Worm (Caenorhabditis elegans) whole organism, L3 larva: ENCODE data around the gene R05G6.10.

ENCODE experiments used
- R02D3.7 ChIP-seq: fragments of 150-350 bp; optimal IDR thresholded peaks from 2 replicates; lab custom pipeline; 2014; ENCODE audit warnings: missing biosample characterization, missing genetic modification characterization
- daf-12 ChIP-seq: fragments of 150-350 bp; optimal IDR thresholded peaks from 2 replicates; lab custom pipeline; 2014; ENCODE audit warnings: missing biosample characterization, missing genetic modification reagents, missing genetic modification characterization
- elt-2 ChIP-seq: sonication (generic microtip); optimal IDR thresholded peaks from 2 replicates; lab custom pipeline; 2016; ENCODE audit warnings: missing genetic modification reagents, mild to moderate bottlenecking, missing genetic modification characterization, missing compliant biosample characterization
- fkh-10 ChIP-seq: sonication (generic microtip); optimal IDR thresholded peaks from 2 replicates; lab custom pipeline; 2017; ENCODE audit warnings: missing biosample characterization, missing genetic modification reagents, missing genetic modification characterization
- lin-15B ChIP-seq: fragments of 150-350 bp; optimal IDR thresholded peaks from 2 replicates; lab custom pipeline; 2014; ENCODE audit warnings: missing biosample characterization, missing genetic modification characterization
- nhr-23 ChIP-seq: fragments of 150-350 bp; optimal IDR thresholded peaks from 2 replicates; lab custom pipeline; 2014; ENCODE audit warnings: missing biosample characterization, missing genetic modification reagents, missing genetic modification characterization
- nhr-67 ChIP-seq: fragments of 150-350 bp; optimal IDR thresholded peaks from 2 replicates; lab custom pipeline; 2014; ENCODE audit warnings: missing biosample characterization, missing genetic modification characterization
- nhr-76 ChIP-seq: fragments of 150-350 bp; sonication (generic microtip); optimal IDR thresholded peaks from 5 replicates; lab custom pipeline; 2014; ENCODE audit warnings: missing biosample characterization, missing genetic modification characterization
- nhr-77 ChIP-seq: fragments of 150-350 bp; optimal IDR thresholded peaks from 2 replicates; lab custom pipeline; 2014; ENCODE audit warnings: missing biosample characterization, missing genetic modification characterization
- pha-4 ChIP-seq: fragments of 150-350 bp; optimal IDR thresholded peaks from 2 replicates; lab custom pipeline; 2014; ENCODE audit warnings: missing biosample characterization, missing genetic modification reagents, missing genetic modification characterization
- unc-39 ChIP-seq: sonication (generic microtip); optimal IDR thresholded peaks from 4 replicates; lab custom pipeline; 2017; ENCODE audit warnings: missing biosample characterization, missing genetic modification characterization
- zag-1 ChIP-seq: fragments of 150-350 bp; optimal IDR thresholded peaks from 2 replicates; lab custom pipeline; 2014; ENCODE audit warnings: missing biosample characterization, missing genetic modification characterization

DNA sequence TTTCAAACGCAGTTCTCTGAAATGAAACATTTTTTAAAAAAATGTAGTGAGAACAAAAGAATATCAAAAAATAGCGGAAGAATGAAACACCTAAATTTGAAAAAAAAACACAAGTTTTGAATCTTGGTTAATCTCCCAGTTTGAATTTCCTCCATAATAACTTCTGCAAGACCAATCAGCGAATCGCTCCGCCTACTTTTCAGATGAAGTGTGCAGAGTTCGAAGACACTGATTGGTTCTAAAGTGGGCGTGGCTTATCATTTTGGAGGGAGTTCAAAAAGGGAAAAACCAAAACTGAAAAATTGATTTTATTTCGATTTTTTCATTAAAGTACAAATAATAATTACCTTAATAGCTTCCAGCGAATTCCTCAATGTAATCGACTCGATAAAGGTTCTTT, 31.5 kb downstream of the R05G6.10 start:
- TF ChIP-seq nhr-77 (tag; lab: Kevin White, UChicago) (no peak), lin-15B (tag; lab: Kevin White, UChicago) (peak; percentile 18), unc-39 (tag; lab: Kevin White, UChicago) (no peak), R02D3.7 (tag; lab: Kevin White, UChicago) (no peak), nhr-76 (no peak), nhr-23 (tag; lab: Kevin White, UChicago) (no peak), fkh-10 (no peak), zag-1 (tag; lab: Kevin White, UChicago) (no peak), elt-2 (tag; lab: Kevin White, UChicago) (no peak), daf-12 (no peak), nhr-67 (tag; lab: Kevin White, UChicago) (no peak), pha-4 (tag; lab: Kevin White, UChicago) (no peak)
